Fruit fly (Drosophila melanogaster): ENCODE results near the gene Npc2b.
A peak's percentile ranks its signal among the peaks of the same experiment; 100 is the strongest.

dm6 chr3R:14108158-14108921 is 19.0 kb downstream of the Npc2b start, which contains the start of gene CG12402:
- peak; percentile 3 for TF ChIP-seq Sry-δ (GFP tag; optimal IDR thresholded peaks at IDR 0.05)
- TF ChIP-seq CG32767 (GFP tag; IDR thresholded peaks at IDR 0.05) = peak; percentile 81
- no peak for TF ChIP-seq mld (GFP tag; IDR thresholded peaks at IDR 0.05; ENCODE audit: partially characterized antibody)
- peak; percentile 87 for TF ChIP-seq chn (GFP tag; optimal IDR thresholded peaks at IDR 0.05)
- TF ChIP-seq Fer3 (tag; optimal IDR thresholded peaks at IDR 0.05) = peak; percentile 83
- TF ChIP-seq fru (optimal IDR thresholded peaks at IDR 0.05) = no peak
- peak; percentile 88 for TF ChIP-seq CG4424 (GFP tag; optimal IDR thresholded peaks at IDR 0.05)

Measured in whole organism, embryonic.